Fruit fly (Drosophila melanogaster) whole organism, adult: ENCODE results near the gene CG2839.

ENCODE experiments used
- CG11617 ChIP-seq: fragments of 200-800 bp; sonication (Bioruptor generic); optimal IDR thresholded peaks from 2 replicates; lab custom pipeline; 2017; ENCODE audit warnings: mild to moderate bottlenecking, missing biosample characterization, missing genetic modification reagents, missing genetic modification characterization
- CG12768 ChIP-seq: fragments of 200-800 bp; sonication (Bioruptor generic); optimal IDR thresholded peaks from 2 replicates; lab custom pipeline; 2017; ENCODE audit warnings: missing biosample characterization, missing genetic modification characterization, mild to moderate bottlenecking, moderate library complexity, missing genetic modification reagents
- CG1620 ChIP-seq: fragments of 200-800 bp; sonication (Bioruptor generic); optimal IDR thresholded peaks from 2 replicates; lab custom pipeline; 2016; ENCODE audit warnings: missing biosample characterization, missing genetic modification characterization
- CG33017 ChIP-seq: fragments of 200-800 bp; sonication (Bioruptor generic); optimal IDR thresholded peaks from 2 replicates; lab custom pipeline; 2018; ENCODE audit warnings: missing biosample characterization, mild to moderate bottlenecking, missing genetic modification characterization, moderate library complexity
- CG5204 ChIP-seq: fragments of 200-800 bp; sonication (Bioruptor generic); optimal IDR thresholded peaks from 2 replicates; lab custom pipeline; 2016; ENCODE audit warnings: missing biosample characterization, missing genetic modification characterization
- CG7045 ChIP-seq: fragments of 200-800 bp; sonication (Bioruptor generic); optimal IDR thresholded peaks from 2 replicates; lab custom pipeline; 2017; ENCODE audit warnings: missing biosample characterization, mild to moderate bottlenecking, missing genetic modification characterization
- CG7101 ChIP-seq: fragments of 200-800 bp; sonication (Bioruptor generic); optimal IDR thresholded peaks from 2 replicates; lab custom pipeline; 2018; ENCODE audit warnings: missing biosample characterization, mild to moderate bottlenecking, missing genetic modification characterization, moderate library complexity
- Clk ChIP-seq: fragments of 200-800 bp; sonication (Bioruptor generic); optimal IDR thresholded peaks from 2 replicates; lab custom pipeline; 2017; ENCODE audit warnings: missing biosample characterization, missing genetic modification characterization
- Crg-1 ChIP-seq: fragments of 200-800 bp; sonication (Bioruptor generic); optimal IDR thresholded peaks from 2 replicates; lab custom pipeline; 2016; ENCODE audit warnings: missing biosample characterization, missing genetic modification characterization
- Hr96 ChIP-seq: fragments of 200-800 bp; sonication (Bioruptor generic); optimal IDR thresholded peaks from 2 replicates; lab custom pipeline; 2016; ENCODE audit warnings: missing biosample characterization, missing genetic modification characterization
- Mnt ChIP-seq: fragments of 200-800 bp; sonication (Bioruptor generic); optimal IDR thresholded peaks from 2 replicates; lab custom pipeline; 2016; ENCODE audit warnings: missing biosample characterization, mild to moderate bottlenecking, missing genetic modification characterization
- bab1 ChIP-seq: fragments of 200-800 bp; sonication (Bioruptor generic); optimal IDR thresholded peaks from 3 replicates; lab custom pipeline; 2019; ENCODE audit warnings: missing biosample characterization, mild to moderate bottlenecking, missing genetic modification characterization, moderate library complexity
- cic ChIP-seq: fragments of 200-800 bp; sonication (Bioruptor generic); optimal IDR thresholded peaks from 2 replicates; lab custom pipeline; 2017; ENCODE audit warnings: missing biosample characterization, mild to moderate bottlenecking, missing genetic modification characterization, moderate library complexity
- cnc ChIP-seq, 2 experiments: fragments of >200 bp; optimal IDR thresholded peaks; 2 replicates each; lab custom pipeline; 2017
- kay ChIP-seq: fragments of 200-800 bp; sonication (Bioruptor generic); peaks from one replicate; lab custom pipeline; 2016; ENCODE audit warnings: missing biosample characterization, missing genetic modification characterization, borderline replicate concordance
- ovo ChIP-seq: fragments of 200-800 bp; sonication (Bioruptor generic); optimal IDR thresholded peaks from 2 replicates; lab custom pipeline; 2016; ENCODE audit warnings: missing biosample characterization, missing genetic modification characterization
- pad ChIP-seq: fragments of 200-800 bp; sonication (Bioruptor generic); optimal IDR thresholded peaks from 3 replicates; lab custom pipeline; 2017; ENCODE audit warnings: missing biosample characterization, missing genetic modification characterization, mild to moderate bottlenecking, moderate library complexity, missing genetic modification reagents
- tj ChIP-seq: fragments of 200-800 bp; sonication (Bioruptor generic); optimal IDR thresholded peaks from 3 replicates; lab custom pipeline; 2017; ENCODE audit warnings: missing biosample characterization, mild to moderate bottlenecking, missing genetic modification characterization, moderate library complexity
- toe ChIP-seq: fragments of 200-800 bp; sonication (Bioruptor generic); optimal IDR thresholded peaks from 2 replicates; lab custom pipeline; 2016; ENCODE audit warnings: missing biosample characterization, missing genetic modification characterization

CG2839 gene

DNA sequence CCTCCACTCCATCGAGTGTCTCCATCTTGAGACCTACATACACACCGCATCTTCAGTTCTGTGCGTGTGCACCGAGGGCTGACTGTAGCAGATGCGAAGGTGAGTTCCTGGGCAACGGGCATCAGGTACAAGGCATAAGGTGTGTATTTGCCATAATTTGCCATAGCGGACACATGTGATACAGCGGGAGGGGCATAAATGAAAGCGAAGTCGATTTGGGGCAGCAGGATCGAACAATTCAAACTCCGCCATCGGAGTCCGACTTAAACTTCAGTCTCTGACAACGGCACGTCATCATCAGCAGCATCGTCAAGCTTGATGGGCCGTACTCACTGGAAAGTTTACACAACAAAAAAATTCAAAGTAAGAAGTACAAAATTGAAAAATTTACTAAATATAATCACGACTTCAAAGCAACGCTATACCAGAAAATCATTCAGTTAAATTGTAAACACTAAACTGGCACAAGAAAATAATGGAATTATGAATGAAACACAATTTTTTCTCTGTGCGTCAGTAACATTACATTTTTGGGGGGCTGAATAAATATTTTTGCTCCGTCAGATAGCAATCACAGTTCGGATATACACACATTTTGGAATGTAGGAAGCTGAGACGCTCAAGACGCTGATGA is 43.6 kb downstream of the CG2839 start:
- no peak for TF ChIP-seq kay (GFP tag; lab: Kevin White, UChicago)
- TF ChIP-seq bab1 = no peak

- no peak for TF ChIP-seq CG7101 (tag; lab: Kevin White, UChicago)
- no peak for TF ChIP-seq Mnt (GFP tag; lab: Kevin White, UChicago)
- TF ChIP-seq tj (GFP tag; lab: Kevin White, UChicago) = no peak
Observed at dm6 chr2L:670771-671170, 45.3 kb downstream of the CG2839 start.

DNA sequence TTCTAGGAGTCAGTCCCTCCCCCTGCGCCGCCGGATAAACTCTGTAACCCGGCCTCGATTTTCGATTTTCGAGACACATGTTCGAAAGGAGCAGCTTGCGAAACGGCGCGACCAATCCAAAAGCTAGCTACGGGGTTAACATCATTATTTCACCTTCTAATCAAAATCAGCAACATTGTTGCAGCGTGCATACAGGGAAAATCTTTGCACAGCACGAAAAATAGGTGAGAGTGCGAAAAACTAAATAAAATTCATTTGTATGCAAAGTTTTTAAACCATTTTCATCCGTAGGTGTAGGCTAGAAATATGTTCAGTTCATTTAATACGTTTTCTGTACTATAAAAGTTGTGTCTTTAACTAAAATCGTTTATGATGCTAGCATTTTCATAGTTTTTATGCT is 46.8 kb downstream of the CG2839 start:
- TF ChIP-seq CG11617 (GFP tag; lab: Kevin White, UChicago) = no peak
- no peak for TF ChIP-seq Hr96 (GFP tag; lab: Kevin White, UChicago)
- TF ChIP-seq cic = no peak
- TF ChIP-seq Clk (GFP tag; lab: Kevin White, UChicago) = no peak
- TF ChIP-seq toe = no peak
- no peak for TF ChIP-seq pad (GFP tag; lab: Kevin White, UChicago)
- no peak for TF ChIP-seq tj (GFP tag; lab: Kevin White, UChicago)
- TF ChIP-seq CG1620 (GFP tag; lab: Kevin White, UChicago) = no peak
- TF ChIP-seq kay (GFP tag; lab: Kevin White, UChicago) = no peak
- no peak for TF ChIP-seq CG33017 (tag; lab: Kevin White, UChicago)
- TF ChIP-seq CG5204 = no peak
- TF ChIP-seq CG7101 (tag; lab: Kevin White, UChicago) = no peak
- TF ChIP-seq bab1 = no peak
- TF ChIP-seq Mnt (GFP tag; lab: Kevin White, UChicago) = no peak
- TF ChIP-seq CG7045 (GFP tag; lab: Kevin White, UChicago) = no peak
- no peak for TF ChIP-seq Crg-1 (GFP tag; lab: Kevin White, UChicago)
- no peak for TF ChIP-seq ovo (GFP tag; lab: Kevin White, UChicago)
- no peak for TF ChIP-seq CG12768 (GFP tag; lab: Kevin White, UChicago)

- TF ChIP-seq kay (GFP tag; lab: Kevin White, UChicago) (no peak), CG7101 (tag; lab: Kevin White, UChicago) (no peak), CG33017 (tag; lab: Kevin White, UChicago) (no peak), toe (no peak), CG11617 (GFP tag; lab: Kevin White, UChicago) (no peak), ovo (GFP tag; lab: Kevin White, UChicago) (no peak), tj (GFP tag; lab: Kevin White, UChicago) (no peak), Clk (GFP tag; lab: Kevin White, UChicago) (no peak), CG7045 (GFP tag; lab: Kevin White, UChicago) (no peak), CG1620 (GFP tag; lab: Kevin White, UChicago) (no peak), cnc (optimal IDR thresholded peaks at IDR 0.05; lab: Kevin White, UChicago) (no peak)
Observed at dm6 chr2L:674923-675322, 49.5 kb downstream of the CG2839 start.
